Worm (Caenorhabditis elegans): Measurements from ENCODE around the gene pmk-2.

Gene pmk-2

ce11 chrIV:8112187-8112586 lies 31.1 kb upstream of the pmk-2 start, which contains the start of gene Y42H9AR.4:
Gene Y42H9AR.4, minus strand, starts transcription at chrIV:8112218.
- TF ChIP-seq fos-1 (tag; optimal IDR thresholded peaks at IDR 0.05) (peak; percentile 49), sma-9 (GFP tag; optimal IDR thresholded peaks at IDR 0.05) (peak; percentile 47), sma-9 (tag; optimal IDR thresholded peaks at IDR 0.05) (no peak), mbf-1 (tag; optimal IDR thresholded peaks at IDR 0.05) (no peak), Y55F3AM.14 (GFP tag; optimal IDR thresholded peaks at IDR 0.05) (no peak), gmeb-1 (tag; optimal IDR thresholded peaks at IDR 0.05) (no peak), C34F6.9 (tag; optimal IDR thresholded peaks at IDR 0.05) (peak; percentile 39), lsy-2 (tag; optimal IDR thresholded peaks at IDR 0.05) (peak in 1 of 2 experiments; percentile 10), ama-1 (optimal IDR thresholded peaks at IDR 0.05) (no peak), nhr-25 (tag; optimal IDR thresholded peaks at IDR 0.05) (no peak), ztf-4 (tag; optimal IDR thresholded peaks at IDR 0.05) (peak; percentile 27), F13H6.1 (tag; optimal IDR thresholded peaks at IDR 0.05) (peak; percentile 45), mdl-1 (tag; optimal IDR thresholded peaks at IDR 0.05) (no peak), lin-39 (tag; optimal IDR thresholded peaks at IDR 0.05) (no peak), ZK546.5 (tag; optimal IDR thresholded peaks at IDR 0.05) (no peak), nhr-129 (tag; optimal IDR thresholded peaks at IDR 0.05) (peak; percentile 37), unc-55 (GFP tag; optimal IDR thresholded peaks at IDR 0.05) (peak; percentile 44), sem-4 (tag; optimal IDR thresholded peaks at IDR 0.05) (peak; percentile 16), nhr-10 (tag; optimal IDR thresholded peaks at IDR 0.05) (no peak)

- no peak for TF ChIP-seq F13H6.1 (tag; optimal IDR thresholded peaks at IDR 0.05)
- TF ChIP-seq sem-4 (tag; optimal IDR thresholded peaks at IDR 0.05): peak; percentile 33
- TF ChIP-seq nhr-129 (tag; optimal IDR thresholded peaks at IDR 0.05): no peak
- TF ChIP-seq R02D3.7 (tag; optimal IDR thresholded peaks at IDR 0.05): no peak
- TF ChIP-seq ceh-82 (tag; optimal IDR thresholded peaks at IDR 0.05): no peak
Measured at ce11 chrIV:8112646-8113045, 30.7 kb upstream of the pmk-2 start.

- no peak for TF ChIP-seq ama-1 (optimal IDR thresholded peaks at IDR 0.05)
- no peak for TF ChIP-seq lin-39 (tag; optimal IDR thresholded peaks at IDR 0.05)
- TF ChIP-seq nhr-25 (tag; optimal IDR thresholded peaks at IDR 0.05): no peak
- TF ChIP-seq mdl-1 (tag; optimal IDR thresholded peaks at IDR 0.05): peak in 1 of 2 experiments; percentile 51
- no peak for TF ChIP-seq nhr-12 (tag; optimal IDR thresholded peaks at IDR 0.05)
- no peak for TF ChIP-seq R02D3.7 (tag; optimal IDR thresholded peaks at IDR 0.05)
- TF ChIP-seq mab-5 (tag; optimal IDR thresholded peaks at IDR 0.05): peak; percentile 9
- TF ChIP-seq sem-4 (tag; optimal IDR thresholded peaks at IDR 0.05): no peak
- no peak for TF ChIP-seq ztf-4 (tag; optimal IDR thresholded peaks at IDR 0.05)
- no peak for TF ChIP-seq nhr-77 (tag; optimal IDR thresholded peaks at IDR 0.05)
- TF ChIP-seq crh-2 (tag; optimal IDR thresholded peaks at IDR 0.05): peak; percentile 86
- TF ChIP-seq skn-1 (tag; optimal IDR thresholded peaks at IDR 0.05): no peak
Measured at ce11 chrIV:8113161-8113560, 30.1 kb upstream of the pmk-2 start, which contains the start of gene Y42H9AR.1. Gene Y42H9AR.1, plus strand, starts transcription at chrIV:8113393.

- no peak for TF ChIP-seq nhr-237 (tag; optimal IDR thresholded peaks at IDR 0.05)
- no peak for TF ChIP-seq dmd-4 (tag; optimal IDR thresholded peaks at IDR 0.05)
- TF ChIP-seq R02D3.7 (tag; optimal IDR thresholded peaks at IDR 0.05): no peak
- TF ChIP-seq ztf-1 (GFP tag; conservative IDR thresholded peaks at IDR 0.05): no peak
- no peak for TF ChIP-seq elt-3 (tag; optimal IDR thresholded peaks at IDR 0.05)
- TF ChIP-seq unc-62 (GFP tag; optimal IDR thresholded peaks at IDR 0.05): no peak
- no peak for TF ChIP-seq lin-39 (tag; optimal IDR thresholded peaks at IDR 0.05)
- TF ChIP-seq nhr-11 (tag; optimal IDR thresholded peaks at IDR 0.05): no peak
- TF ChIP-seq nhr-25 (tag; optimal IDR thresholded peaks at IDR 0.05): no peak
- no peak for TF ChIP-seq skn-1 (tag; optimal IDR thresholded peaks at IDR 0.05)
- TF ChIP-seq crh-2 (tag; optimal IDR thresholded peaks at IDR 0.05): no peak
- no peak for TF ChIP-seq mbf-1 (tag; optimal IDR thresholded peaks at IDR 0.05)
- TF ChIP-seq lin-13 (GFP tag; optimal IDR thresholded peaks at IDR 0.05): no peak
Measured at ce11 chrIV:8114535-8114934, 28.8 kb upstream of the pmk-2 start.

ce11 chrIV:8115462-8115861 lies 27.8 kb upstream of the pmk-2 start, which contains the start of gene irld-8:
Gene irld-8, plus strand, starts transcription at chrIV:8115762.
- TF ChIP-seq crh-2 (tag; optimal IDR thresholded peaks at IDR 0.05) (no peak), aly-2 (tag; optimal IDR thresholded peaks at IDR 0.05) (no peak), nhr-23 (tag; optimal IDR thresholded peaks at IDR 0.05) (no peak), ama-1 (optimal IDR thresholded peaks at IDR 0.05) (no peak), unc-62 (GFP tag; optimal IDR thresholded peaks at IDR 0.05) (no peak), C34F6.9 (tag; optimal IDR thresholded peaks at IDR 0.05) (no peak), blmp-1 (tag; optimal IDR thresholded peaks at IDR 0.05; ENCODE audit: insufficient read depth) (no peak), elt-3 (tag; optimal IDR thresholded peaks at IDR 0.05) (no peak), mdl-1 (tag; optimal IDR thresholded peaks at IDR 0.05) (no peak), unc-55 (GFP tag; optimal IDR thresholded peaks at IDR 0.05) (no peak), lin-11 (tag; optimal IDR thresholded peaks at IDR 0.05) (no peak)

Data from whole organism, L2 larva.